Worm (Caenorhabditis elegans): ENCODE measurements around the gene cyp-34A6.

- TF ChIP-seq flt-1 (GFP tag; IDR thresholded peaks at IDR 0.05) (no peak), klf-2 (GFP tag; conservative IDR thresholded peaks at IDR 0.05) (no peak), ztf-29 (GFP tag; IDR thresholded peaks at IDR 0.05) (no peak), cog-1 (tag; optimal IDR thresholded peaks at IDR 0.05) (no peak), tab-1 (GFP tag; IDR thresholded peaks at IDR 0.05) (no peak)
Measured at ce11 chrV:3968929-3969328, 7.8 kb upstream of the cyp-34A6 start.

All from whole organism, midembryonic.